Worm (Caenorhabditis elegans) whole organism, young adult: ENCODE data around the gene nol-10.

ENCODE experiments used
- B0261.1 ChIP-seq: sonication (generic microtip); optimal IDR thresholded peaks from 2 replicates; lab custom pipeline; 2016; ENCODE audit warnings: mild to moderate bottlenecking, missing genetic modification characterization, moderate library complexity, missing compliant biosample characterization
- D2030.7 ChIP-seq: fragments of 200-800 bp; sonication (Bioruptor generic); IDR thresholded peaks from 2 replicates; pipeline ENCODE4 v1.3.6; 2022; ENCODE audit warnings: missing genetic modification reagents, missing genetic modification characterization, missing compliant biosample characterization
- F23B12.7 ChIP-seq: sonication (generic microtip); optimal IDR thresholded peaks from 2 replicates; lab custom pipeline; 2017; ENCODE audit warnings: missing genetic modification characterization, mild to moderate bottlenecking, missing compliant biosample characterization, antibody characterized with exemption, moderate library complexity; ENCODE audit not compliant: insufficient read depth
- F49E8.2 ChIP-seq: sonication (generic microtip); optimal IDR thresholded peaks from 3 replicates; lab custom pipeline; 2017; ENCODE audit warnings: missing genetic modification characterization, mild to moderate bottlenecking, missing compliant biosample characterization, antibody characterized with exemption, moderate library complexity; ENCODE audit not compliant: insufficient read depth
- Y79H2A.3 ChIP-seq: fragments of 200-800 bp; sonication (Bioruptor generic); conservative IDR thresholded peaks from 2 replicates; pipeline ENCODE4 v1.3.6; 2022; ENCODE audit warnings: missing genetic modification reagents, missing genetic modification characterization, missing compliant biosample characterization
- Y95B8A.8 ChIP-seq: fragments of 200-800 bp; sonication (Bioruptor generic); IDR thresholded peaks from 2 replicates; pipeline ENCODE4 v1.3.6; 2022; ENCODE audit warnings: missing genetic modification reagents, missing genetic modification characterization, missing compliant biosample characterization
- atf-7 ChIP-seq: sonication (generic microtip); optimal IDR thresholded peaks from 2 replicates; lab custom pipeline; 2017; ENCODE audit warnings: mild to moderate bottlenecking, missing genetic modification characterization, missing compliant biosample characterization
- athp-1 ChIP-seq: sonication (generic microtip); optimal IDR thresholded peaks from 2 replicates; lab custom pipeline; 2017; ENCODE audit warnings: mild to moderate bottlenecking, missing genetic modification characterization, missing compliant biosample characterization
- bed-1 ChIP-seq: fragments of 200-800 bp; sonication (Bioruptor generic); IDR thresholded peaks from 2 replicates; pipeline ENCODE4 v1.3.6; 2022; ENCODE audit warnings: missing genetic modification reagents, missing genetic modification characterization, missing compliant biosample characterization
- cebp-1 ChIP-seq, 2 experiments: fragments of 200-800 bp in 1 of 2; sonication (Bioruptor generic) in 1 of 2; sonication (generic microtip) in 1 of 2; IDR thresholded peaks in 1 of 2; optimal IDR thresholded peaks in 1 of 2; 2 replicates each; pipeline versions ENCODE4 v1.3.6 to Lab custom; 2017 to 2022; ENCODE audit warnings: missing compliant biosample characterization in 2 of 2, missing genetic modification characterization in 2 of 2, mild to moderate bottlenecking in 1 of 2, missing genetic modification reagents in 1 of 2, moderate library complexity in 1 of 2
- ceh-40 ChIP-seq: fragments of 200-800 bp; sonication (Bioruptor generic); IDR thresholded peaks from 2 replicates; pipeline ENCODE4 v1.3.6; 2022; ENCODE audit warnings: missing genetic modification characterization, missing compliant biosample characterization
- dox-1 ChIP-seq: fragments of 200-800 bp; sonication (Bioruptor generic); IDR thresholded peaks from 2 replicates; pipeline ENCODE4 v1.3.6; 2022; ENCODE audit warnings: missing genetic modification reagents, missing genetic modification characterization, missing compliant biosample characterization
- dpff-1 ChIP-seq: sonication (generic microtip); optimal IDR thresholded peaks from 2 replicates; lab custom pipeline; 2017; ENCODE audit warnings: mild to moderate bottlenecking, missing genetic modification characterization, missing compliant biosample characterization
- dpl-1 ChIP-seq: fragments of 150-350 bp; optimal IDR thresholded peaks from 2 replicates; lab custom pipeline; 2014; ENCODE audit warnings: missing biosample characterization, missing genetic modification reagents, missing genetic modification characterization
- egl-18 ChIP-seq: fragments of 200-800 bp; sonication (Bioruptor generic); IDR thresholded peaks from 2 replicates; pipeline ENCODE4 v1.3.6; 2022; ENCODE audit warnings: missing genetic modification reagents, missing genetic modification characterization, missing compliant biosample characterization
- egrh-3 ChIP-seq: fragments of 200-800 bp; sonication (Bioruptor generic); IDR thresholded peaks from 2 replicates; pipeline ENCODE4 v1.3.6; 2022; ENCODE audit warnings: missing genetic modification reagents, missing genetic modification characterization, missing compliant biosample characterization
- fkh-3 ChIP-seq: sonication (generic microtip); optimal IDR thresholded peaks from 2 replicates; lab custom pipeline; 2016; ENCODE audit warnings: mild to moderate bottlenecking, missing genetic modification characterization, missing compliant biosample characterization
- hlh-26 ChIP-seq: fragments of 200-800 bp; sonication (Bioruptor generic); conservative IDR thresholded peaks from 2 replicates; pipeline ENCODE4 v1.3.6; 2022; ENCODE audit warnings: missing genetic modification reagents, missing genetic modification characterization, missing compliant biosample characterization
- hrde-1 ChIP-seq: sonication (generic microtip); optimal IDR thresholded peaks from 2 replicates; lab custom pipeline; 2016; ENCODE audit warnings: missing genetic modification characterization, mild to moderate bottlenecking, missing compliant biosample characterization, moderate library complexity, missing genotype, missing genetic modification reagents, borderline replicate concordance
- hsf-1 ChIP-seq: fragments of 200-800 bp; sonication (Bioruptor generic); IDR thresholded peaks from 2 replicates; pipeline ENCODE4 v1.3.6; 2022; ENCODE audit warnings: missing genetic modification reagents, missing genetic modification characterization, missing compliant biosample characterization
- mel-28 ChIP-seq: sonication (generic microtip); optimal IDR thresholded peaks from 2 replicates; lab custom pipeline; 2016; ENCODE audit warnings: borderline replicate concordance, mild to moderate bottlenecking, missing genetic modification characterization, missing compliant biosample characterization
- nfya-1 ChIP-seq: sonication (generic microtip); optimal IDR thresholded peaks from 2 replicates; lab custom pipeline; 2017; ENCODE audit warnings: antibody characterized with exemption, missing compliant biosample characterization, missing genetic modification characterization, borderline replicate concordance; ENCODE audit not compliant: insufficient read depth
- nfyb-1 ChIP-seq: fragments of 200-800 bp; sonication (Bioruptor generic); IDR thresholded peaks from 2 replicates; pipeline ENCODE4 v1.3.6; 2022; ENCODE audit warnings: missing genetic modification reagents, missing genetic modification characterization, missing compliant biosample characterization
- rcor-1 ChIP-seq: fragments of 200-800 bp; sonication (Bioruptor generic); IDR thresholded peaks from 2 replicates; pipeline ENCODE4 v1.3.6; 2022; ENCODE audit warnings: missing genetic modification reagents, missing genetic modification characterization, missing compliant biosample characterization
- sea-2 ChIP-seq: fragments of 200-800 bp; sonication (Bioruptor generic); IDR thresholded peaks from 2 replicates; pipeline ENCODE4 v1.3.6; 2022; ENCODE audit warnings: missing genetic modification characterization, missing compliant biosample characterization
- tbp1 ChIP-seq: fragments of 200-800 bp; sonication (Bioruptor generic); optimal IDR thresholded peaks from 2 replicates; lab custom pipeline; 2018; ENCODE audit warnings: mild to moderate bottlenecking, missing genetic modification characterization, missing compliant biosample characterization
- tlf-1 ChIP-seq: fragments of 200-800 bp; sonication (Bioruptor generic); optimal IDR thresholded peaks from 2 replicates; lab custom pipeline; 2018; ENCODE audit warnings: mild to moderate bottlenecking, missing genetic modification characterization, missing compliant biosample characterization
- zfh-2 ChIP-seq: fragments of 200-800 bp; sonication (Bioruptor generic); conservative IDR thresholded peaks from 2 replicates; pipeline ENCODE4 v1.3.6; 2022; ENCODE audit warnings: missing genetic modification reagents, missing genetic modification characterization, missing compliant biosample characterization
- ztf-28 ChIP-seq: fragments of 200-800 bp; sonication (Bioruptor generic); IDR thresholded peaks from 2 replicates; pipeline ENCODE4 v1.3.6; 2022; ENCODE audit warnings: missing genetic modification reagents, missing genetic modification characterization, missing compliant biosample characterization

nol-10 gene

ce11 chrIV:7578281-7578680, 2.1 kb upstream of the nol-10 start, which contains the start of gene F32E10.5:
TSS of gene F32E10.5 (minus strand) at chrIV:7578381.
- TF ChIP-seq B0261.1 (tag; lab: Kevin White, UChicago): no peak
- TF ChIP-seq tbp1 (GFP tag; lab: Kevin White, UChicago): no peak
- TF ChIP-seq dox-1 (GFP tag; lab: Robert Waterston, UW): no peak
- no peak for TF ChIP-seq nfyb-1 (GFP tag; lab: Robert Waterston, UW)
- TF ChIP-seq hsf-1 (GFP tag; lab: Robert Waterston, UW): 0 out of 2 replicates have a peak, but pooled peaks have one; percentile 17
- no peak for TF ChIP-seq Y79H2A.3 (GFP tag; lab: Robert Waterston, UW)
- TF ChIP-seq fkh-3 (tag; lab: Kevin White, UChicago): no peak
- TF ChIP-seq bed-1 (GFP tag; lab: Robert Waterston, UW): no peak
- TF ChIP-seq athp-1 (tag; lab: Kevin White, UChicago): no peak
- 0 out of 2 replicates have a peak, but pooled peaks have one; percentile 21 for TF ChIP-seq Y95B8A.8
- no peak for TF ChIP-seq F23B12.7 (tag; lab: Kevin White, UChicago)
- TF ChIP-seq hlh-26: no peak

ce11 chrIV:7585273-7585882, 5.0 kb downstream of the nol-10 start:
- 0 out of 2 replicates have a peak, but pooled peaks have one; percentile 26 for TF ChIP-seq egl-18 (GFP tag; lab: Robert Waterston, UW)
- TF ChIP-seq B0261.1 (tag; lab: Kevin White, UChicago): no peak

- TF ChIP-seq atf-7 (tag; lab: Kevin White, UChicago) (no peak), F49E8.2 (tag; lab: Kevin White, UChicago) (no peak), mel-28 (no peak), nfya-1 (tag; lab: Kevin White, UChicago) (no peak), sea-2 (GFP tag; lab: Robert Waterston, UW) (no peak), ceh-40 (GFP tag; lab: Robert Waterston, UW) (no peak), hlh-26 (no peak), rcor-1 (no peak), egrh-3 (GFP tag; lab: Robert Waterston, UW) (no peak), hrde-1 (tag; lab: Kevin White, UChicago) (no peak), ztf-28 (no peak), cebp-1 (GFP tag; IDR thresholded peaks at IDR 0.05; lab: Robert Waterston, UW) (no peak), cebp-1 (tag; optimal IDR thresholded peaks at IDR 0.05; lab: Kevin White, UChicago) (no peak)
These were observed 6.6 kb downstream of the nol-10 start for ce11 chrIV:7586972-7587371.

ce11 chrIV:7588631-7589030, 8.2 kb downstream of the nol-10 start, which contains the start of gene cla-1:
TSS of gene cla-1 (plus strand) at chrIV:7588931.
- TF ChIP-seq dpl-1 (GFP tag; lab: Kevin White, UChicago) (no peak), D2030.7 (GFP tag; lab: Robert Waterston, UW) (no peak), tlf-1 (no peak)
- TF ChIP-seq, all 124 proteins: peak for 0

ce11 chrIV:7605413-7605812, 25.0 kb downstream of the nol-10 start:
- TF ChIP-seq dpff-1: no peak
- 0 out of 2 replicates have a peak, but pooled peaks have one; percentile 8 for TF ChIP-seq zfh-2 (GFP tag; lab: Robert Waterston, UW)
